Fruit fly (Drosophila melanogaster): ENCODE measurements around the gene mge.

dm6 chr3L:3901865-3902490, 7.8 kb downstream of the mge start:
- TF ChIP-seq CG8478 (optimal IDR thresholded peaks at IDR 0.05) (no peak), CTCF (optimal IDR thresholded peaks at IDR 0.05) (no peak)

Measured in S2 (cell line).